Worm (Caenorhabditis elegans): Measurements from ENCODE around the gene sysm-1.

Gene sysm-1

ce11 chrII:9093584-9093983 is 10.6 kb upstream of the sysm-1 start, which contains the start of gene C07H4.1:
C07H4.1 (minus strand) TSS chrII:9093684.
- TF ChIP-seq Y105C5A.15 (GFP tag; IDR thresholded peaks at IDR 0.05) (no peak), nhr-237 (tag; optimal IDR thresholded peaks at IDR 0.05) (no peak), F44E2.7 (GFP tag; IDR thresholded peaks at IDR 0.05) (no peak), daf-12 (tag; optimal IDR thresholded peaks at IDR 0.05) (no peak), tra-1 (GFP tag; IDR thresholded peaks at IDR 0.05) (no peak), dmd-8 (GFP tag; IDR thresholded peaks at IDR 0.05) (no peak), hmg-1.1 (GFP tag; IDR thresholded peaks at IDR 0.05) (no peak), lir-3 (tag; optimal IDR thresholded peaks at IDR 0.05) (no peak)

ce11 chrII:9092910-9093309 is 9.9 kb upstream of the sysm-1 start:
- TF ChIP-seq aha-1 (tag) (peak; percentile 67), hlh-30 (tag; optimal IDR thresholded peaks at IDR 0.05; ENCODE audit: insufficient read depth) (peak; percentile 58), lin-39 (tag; optimal IDR thresholded peaks at IDR 0.05) (no peak), attf-4 (tag; optimal IDR thresholded peaks at IDR 0.05) (no peak), spr-3 (GFP tag; optimal IDR thresholded peaks at IDR 0.05) (no peak), aly-2 (tag; optimal IDR thresholded peaks at IDR 0.05) (no peak), daf-8 (GFP tag; IDR thresholded peaks at IDR 0.05) (no peak), saeg-2 (GFP tag; IDR thresholded peaks at IDR 0.05) (no peak), nhr-28 (tag; optimal IDR thresholded peaks at IDR 0.05) (peak; percentile 46), dpl-1 (GFP tag; optimal IDR thresholded peaks at IDR 0.05) (no peak), tag-97 (GFP tag; IDR thresholded peaks at IDR 0.05) (no peak), set-16 (GFP tag; IDR thresholded peaks at IDR 0.05) (no peak), hlh-11 (tag; optimal IDR thresholded peaks at IDR 0.05) (peak; percentile 60), unc-62 (GFP tag; optimal IDR thresholded peaks at IDR 0.05 in 1 of 2) (no peak), unc-62 (tag; optimal IDR thresholded peaks at IDR 0.05) (no peak), nhr-237 (tag; optimal IDR thresholded peaks at IDR 0.05) (no peak), zag-1 (tag; optimal IDR thresholded peaks at IDR 0.05) (no peak), F49E8.2 (tag; optimal IDR thresholded peaks at IDR 0.05; ENCODE audit: borderline replicate concordance) (no peak), daf-16 (GFP tag; optimal IDR thresholded peaks at IDR 0.05) (no peak), daf-16 (tag; optimal IDR thresholded peaks at IDR 0.05) (peak; percentile 24), mes-2 (tag; optimal IDR thresholded peaks at IDR 0.05; ENCODE audit: poor library complexity, severe bottlenecking) (no peak), gei-8 (GFP tag; optimal IDR thresholded peaks at IDR 0.05) (no peak), pqm-1 (tag; optimal IDR thresholded peaks at IDR 0.05) (peak; percentile 87), dmd-6 (GFP tag; IDR thresholded peaks at IDR 0.05) (peak; percentile 73), dve-1 (tag; optimal IDR thresholded peaks at IDR 0.05; ENCODE audit: insufficient read depth) (peak; percentile 55)

DNA sequence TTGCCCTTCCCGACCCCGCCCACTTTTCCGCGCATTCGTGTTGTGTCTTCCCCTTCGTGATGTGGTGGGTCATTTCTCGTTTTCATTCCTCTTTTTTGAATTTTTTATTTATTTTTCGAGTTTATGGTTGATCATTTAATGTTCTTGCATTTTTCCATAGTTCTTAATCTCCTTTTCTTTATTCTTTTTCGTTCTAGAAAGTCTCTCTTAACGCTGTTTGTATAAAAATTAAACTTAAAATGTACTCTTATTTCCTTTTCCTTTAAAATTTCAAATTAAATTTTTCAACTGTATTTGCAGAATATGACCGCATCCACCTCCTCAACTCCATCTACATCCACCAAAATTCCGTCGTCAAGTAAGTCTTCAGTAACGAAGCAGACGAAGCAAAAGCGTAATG is 3.3 kb upstream of the sysm-1 start, which contains the start of gene hlh-3:
hlh-3 (plus strand) TSS at position 301 of the 400 bp plus-strand sequence.
- no peak for TF ChIP-seq lin-13 (GFP tag; optimal IDR thresholded peaks at IDR 0.05)
- no peak for TF ChIP-seq php-3 (GFP tag; IDR thresholded peaks at IDR 0.05)
- TF ChIP-seq egl-27 (tag; optimal IDR thresholded peaks at IDR 0.05) = no peak
- no peak for TF ChIP-seq tag-97 (GFP tag; IDR thresholded peaks at IDR 0.05)
- TF ChIP-seq lin-29 (GFP tag; IDR thresholded peaks at IDR 0.05) = no peak

DNA sequence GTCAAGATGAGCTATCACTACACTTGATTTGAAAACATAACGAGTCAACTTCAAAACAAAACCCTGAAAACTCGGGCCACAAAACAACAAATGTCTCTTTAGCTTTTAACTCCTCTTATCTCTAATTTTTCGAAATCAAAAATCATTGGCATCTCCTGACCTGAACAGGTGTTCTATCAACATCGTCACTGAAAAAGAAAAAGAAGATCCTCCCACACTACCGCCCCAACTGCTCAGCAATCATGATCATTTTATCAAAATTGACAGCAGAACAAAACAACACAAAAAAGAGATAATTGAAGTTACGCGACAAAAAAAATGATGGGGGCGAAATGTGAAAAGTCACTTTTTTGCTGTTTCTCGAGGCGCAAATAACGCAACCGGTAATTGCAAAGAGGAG is 4.6 kb downstream of the sysm-1 start:
- TF ChIP-seq snpc-4 (tag; optimal IDR thresholded peaks at IDR 0.05) = no peak
- TF ChIP-seq D1046.2 (GFP tag; IDR thresholded peaks at IDR 0.05) = no peak
- TF ChIP-seq T20F7.1 (GFP tag; optimal IDR thresholded peaks at IDR 0.05) = no peak
- TF ChIP-seq Y48G9A.11 (GFP tag; IDR thresholded peaks at IDR 0.05) = no peak
- peak in 1 of 2 experiments; percentile 97 for TF ChIP-seq unc-62 (GFP tag; optimal IDR thresholded peaks at IDR 0.05 in 1 of 2)
- TF ChIP-seq unc-62 (tag; optimal IDR thresholded peaks at IDR 0.05) = no peak
- TF ChIP-seq hlh-11 (tag; optimal IDR thresholded peaks at IDR 0.05) = peak; percentile 67
- no peak for TF ChIP-seq madf-5 (GFP tag; IDR thresholded peaks at IDR 0.05)
- TF ChIP-seq nhr-11 (tag; optimal IDR thresholded peaks at IDR 0.05) = peak; percentile 24
- TF ChIP-seq unc-39 (tag; optimal IDR thresholded peaks at IDR 0.05) = no peak
- peak in 1 of 2 experiments; percentile 91 for TF ChIP-seq daf-16 (GFP tag; optimal IDR thresholded peaks at IDR 0.05)
- no peak for TF ChIP-seq daf-16 (tag; optimal IDR thresholded peaks at IDR 0.05)
- no peak for TF ChIP-seq ceh-32 (tag; optimal IDR thresholded peaks at IDR 0.05; ENCODE audit: poor library complexity)
